Worm (Caenorhabditis elegans): ENCODE data around the gene rocf-1.

The rocf-1 gene

DNA sequence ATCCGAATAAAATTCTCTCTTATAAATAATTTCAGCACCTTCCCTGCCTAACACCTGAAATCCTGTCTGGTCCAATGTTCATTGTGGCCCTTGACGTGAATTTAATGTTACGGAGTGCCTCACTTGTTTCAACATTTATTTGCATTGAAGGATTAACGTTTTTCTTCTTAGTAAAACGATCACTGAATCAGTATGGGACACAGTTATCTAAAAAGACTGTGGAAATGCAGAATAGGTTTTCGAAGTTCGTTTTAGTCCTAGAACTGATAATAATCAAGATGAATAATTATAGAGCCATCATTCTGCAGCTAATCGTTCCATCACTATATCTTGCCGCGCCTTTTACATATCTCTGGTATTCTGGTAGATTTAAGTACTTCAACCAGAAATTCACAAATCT is 30.9 kb upstream of the rocf-1 start, which contains the start of gene srh-219:
TSS of gene srh-219 (plus strand) at position 301 of the 400 bp plus-strand sequence.
- no peak for TF ChIP-seq efl-1 (optimal IDR thresholded peaks at IDR 0.05)
- TF ChIP-seq efl-1 (GFP tag; optimal IDR thresholded peaks at IDR 0.05 in 1 of 2): peak in 1 of 2 experiments; percentile 48
- TF ChIP-seq grh-1 (GFP tag; IDR thresholded peaks at IDR 0.05): no peak
- no peak for TF ChIP-seq mep-1 (tag; optimal IDR thresholded peaks at IDR 0.05)
- TF ChIP-seq C04F5.9 (tag; optimal IDR thresholded peaks at IDR 0.05): no peak
- TF ChIP-seq nhr-19 (GFP tag; conservative IDR thresholded peaks at IDR 0.05): no peak
- TF ChIP-seq aly-2 (tag; optimal IDR thresholded peaks at IDR 0.05): no peak
- TF ChIP-seq rnt-1 (tag; optimal IDR thresholded peaks at IDR 0.05): no peak
- TF ChIP-seq nhr-71 (tag; optimal IDR thresholded peaks at IDR 0.05): no peak
- TF ChIP-seq skn-1 (tag; optimal IDR thresholded peaks at IDR 0.05): no peak

DNA sequence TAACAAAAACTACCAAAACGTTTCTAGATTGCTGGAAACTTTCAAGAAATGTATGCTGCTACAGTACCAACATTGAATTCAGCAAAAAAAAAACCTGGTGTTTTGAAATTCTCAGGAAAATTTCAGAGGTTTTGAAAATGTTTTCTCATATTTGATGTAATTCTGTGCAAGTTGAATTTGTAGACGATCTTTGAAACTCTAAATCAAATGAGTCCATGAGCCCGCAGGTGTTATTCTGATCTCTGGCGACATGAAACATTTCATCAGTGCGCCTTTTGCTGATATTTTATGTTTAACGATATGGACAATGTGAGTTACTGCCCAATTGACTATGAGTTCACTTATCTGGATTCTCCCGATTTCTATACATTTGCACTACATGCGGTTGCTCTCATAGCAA is 29.4 kb upstream of the rocf-1 start, which contains the start of gene srh-218:
TSS of gene srh-218 (plus strand) at position 301 of the 400 bp plus-strand sequence.
- TF ChIP-seq alr-1 (tag; optimal IDR thresholded peaks at IDR 0.05; ENCODE audit: borderline replicate concordance) (no peak), ces-1 (GFP tag; optimal IDR thresholded peaks at IDR 0.05) (no peak), xbp-1 (tag; optimal IDR thresholded peaks at IDR 0.05) (no peak), fos-1 (tag; optimal IDR thresholded peaks at IDR 0.05) (no peak), nhr-237 (tag; optimal IDR thresholded peaks at IDR 0.05) (no peak), fkh-8 (tag; optimal IDR thresholded peaks at IDR 0.05) (no peak), hlh-17 (GFP tag; optimal IDR thresholded peaks at IDR 0.05; ENCODE audit: borderline replicate concordance) (no peak), ceh-82 (tag; optimal IDR thresholded peaks at IDR 0.05) (no peak), ztf-11 (tag; optimal IDR thresholded peaks at IDR 0.05) (no peak), fkh-10 (GFP tag; optimal IDR thresholded peaks at IDR 0.05) (no peak), nhr-11 (tag; optimal IDR thresholded peaks at IDR 0.05) (no peak), irx-1 (tag; optimal IDR thresholded peaks at IDR 0.05) (no peak), efl-3 (GFP tag; optimal IDR thresholded peaks at IDR 0.05) (no peak), aly-2 (tag; optimal IDR thresholded peaks at IDR 0.05) (no peak)

DNA sequence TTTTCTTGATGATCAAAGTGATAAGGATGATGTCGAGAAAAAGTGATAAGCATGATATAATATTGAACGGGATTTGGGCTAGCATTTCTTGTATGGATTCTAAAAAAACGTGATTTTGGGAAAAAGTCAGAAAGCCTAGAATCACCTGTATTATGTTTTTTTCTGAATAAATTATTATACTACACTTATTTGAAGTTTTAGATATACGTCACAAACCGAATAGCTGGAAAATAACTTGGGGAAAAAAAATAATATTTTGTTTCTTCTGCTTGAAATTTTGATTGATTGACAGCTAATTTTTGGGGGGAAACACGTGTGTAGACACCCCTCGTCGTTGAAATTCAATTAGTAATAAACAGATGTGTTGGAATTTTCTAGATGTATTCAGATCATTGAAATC is 28.2 kb upstream of the rocf-1 start, which contains the start of gene str-264:
TSS of gene str-264 (minus strand) at position 101 of the 400 bp plus-strand sequence.
- TF ChIP-seq nhr-71 (tag; optimal IDR thresholded peaks at IDR 0.05) (no peak), hlh-17 (GFP tag; optimal IDR thresholded peaks at IDR 0.05; ENCODE audit: borderline replicate concordance) (no peak), fkh-8 (tag; optimal IDR thresholded peaks at IDR 0.05) (no peak), swsn-7 (tag; optimal IDR thresholded peaks at IDR 0.05) (no peak), aha-1 (tag; optimal IDR thresholded peaks at IDR 0.05) (no peak), mep-1 (tag; optimal IDR thresholded peaks at IDR 0.05) (no peak), unc-62 (GFP tag; optimal IDR thresholded peaks at IDR 0.05) (no peak), lin-35 (GFP tag; optimal IDR thresholded peaks at IDR 0.05) (no peak), unc-30 (tag; optimal IDR thresholded peaks at IDR 0.05) (no peak), sptf-1 (tag; optimal IDR thresholded peaks at IDR 0.05) (no peak), nhr-76 (tag; optimal IDR thresholded peaks at IDR 0.05) (no peak), pqm-1 (tag; optimal IDR thresholded peaks at IDR 0.05) (no peak), lin-14 (GFP tag; optimal IDR thresholded peaks at IDR 0.05) (no peak), xbp-1 (tag; optimal IDR thresholded peaks at IDR 0.05) (no peak)

DNA sequence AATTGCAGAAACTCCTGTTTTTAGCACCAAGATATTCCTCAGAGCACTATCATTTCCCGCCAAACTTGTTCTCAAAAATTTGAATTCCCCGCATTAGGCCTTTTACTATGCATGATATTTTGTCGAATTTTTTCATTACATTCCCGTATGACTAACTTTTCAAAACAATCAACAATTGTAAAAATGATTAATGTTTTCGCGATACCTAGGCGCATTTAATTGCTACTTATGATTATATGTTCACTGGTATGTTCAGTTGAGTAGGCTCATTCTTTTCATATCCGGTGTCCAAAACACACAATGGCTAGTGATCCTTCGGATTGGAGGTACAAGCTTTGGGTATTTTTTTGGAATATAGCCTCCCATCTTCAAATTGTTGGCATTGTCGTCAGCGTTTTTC is 23.5 kb upstream of the rocf-1 start, which contains the start of gene srw-21:
TSS of gene srw-21 (plus strand) at position 301 of the 400 bp plus-strand sequence.
- TF ChIP-seq blmp-1 (tag; optimal IDR thresholded peaks at IDR 0.05) (no peak), zip-4 (GFP tag; optimal IDR thresholded peaks at IDR 0.05) (no peak), skn-1 (tag; optimal IDR thresholded peaks at IDR 0.05) (no peak), egl-27 (tag; optimal IDR thresholded peaks at IDR 0.05) (no peak), vab-15 (tag; optimal IDR thresholded peaks at IDR 0.05) (no peak), elt-3 (tag; optimal IDR thresholded peaks at IDR 0.05) (no peak), egl-13 (tag; optimal IDR thresholded peaks at IDR 0.05) (no peak), hpl-2 (GFP tag; optimal IDR thresholded peaks at IDR 0.05) (no peak)
